Fruit fly (Drosophila melanogaster) whole organism, embryonic: Measurements from ENCODE around the gene CG33325.

Experiments used
- Abd-B ChIP-seq: fragments of 200-800 bp; sonication (Bioruptor generic); optimal IDR thresholded peaks from 2 replicates; lab custom pipeline; 2018; ENCODE audit warnings: missing biosample characterization, mild to moderate bottlenecking, missing genetic modification characterization, moderate library complexity
- Bgb ChIP-seq: fragments of 200-800 bp; sonication (Bioruptor generic); IDR thresholded peaks from 2 replicates; pipeline ENCODE4 v1.3.6; 2022; ENCODE audit warnings: missing biosample characterization, missing genetic modification characterization; ENCODE audit not compliant: partially characterized antibody
- CG10462 ChIP-seq: fragments of 200-800 bp; sonication (Bioruptor generic); optimal IDR thresholded peaks from 2 replicates; lab custom pipeline; 2016; ENCODE audit warnings: missing biosample characterization, missing genetic modification characterization
- CG10565 ChIP-seq: fragments of 200-800 bp; sonication (Bioruptor generic); optimal IDR thresholded peaks from 3 replicates; lab custom pipeline; 2016; ENCODE audit warnings: missing biosample characterization, mild to moderate bottlenecking, missing genetic modification characterization
- CG10979 ChIP-seq: fragments of 200-800 bp; sonication (Bioruptor generic); optimal IDR thresholded peaks from 2 replicates; lab custom pipeline; 2018; ENCODE audit warnings: missing biosample characterization, mild to moderate bottlenecking, missing genetic modification characterization, moderate library complexity
- CG12299 ChIP-seq: fragments of 200-800 bp; sonication (Bioruptor generic); optimal IDR thresholded peaks from 2 replicates; lab custom pipeline; 2018; ENCODE audit warnings: missing biosample characterization, mild to moderate bottlenecking, missing genetic modification characterization
- CG14965 ChIP-seq: fragments of 200-800 bp; sonication (Bioruptor generic); optimal IDR thresholded peaks from 2 replicates; lab custom pipeline; 2016; ENCODE audit warnings: missing biosample characterization, missing genetic modification characterization, borderline replicate concordance
- CG17359 ChIP-seq: fragments of 200-800 bp; sonication (Bioruptor generic); optimal IDR thresholded peaks from 3 replicates; lab custom pipeline; 2018; ENCODE audit warnings: missing biosample characterization, mild to moderate bottlenecking, missing genetic modification characterization, moderate library complexity
- CG18262 ChIP-seq: fragments of 200-800 bp; optimal IDR thresholded peaks from 3 replicates; lab custom pipeline; 2019; ENCODE audit warnings: missing biosample characterization, mild to moderate bottlenecking, missing genetic modification characterization, moderate library complexity
- CG33557 ChIP-seq: fragments of 200-800 bp; sonication (Bioruptor generic); optimal IDR thresholded peaks from 2 replicates; lab custom pipeline; 2019; ENCODE audit warnings: missing biosample characterization, mild to moderate bottlenecking, missing genetic modification characterization, moderate library complexity
- CG42726 ChIP-seq: fragments of 200-800 bp; sonication (Bioruptor generic); IDR thresholded peaks from 2 replicates; pipeline ENCODE4 v1.3.6; 2022; ENCODE audit warnings: missing biosample characterization, missing genetic modification characterization; ENCODE audit not compliant: partially characterized antibody
- CG4707 ChIP-seq: fragments of 200-800 bp; sonication (Bioruptor generic); optimal IDR thresholded peaks from 2 replicates; lab custom pipeline; 2018; ENCODE audit warnings: missing biosample characterization, mild to moderate bottlenecking, missing genetic modification characterization, moderate library complexity
- CG4820 ChIP-seq: fragments of 200-800 bp; sonication (Bioruptor generic); optimal IDR thresholded peaks from 3 replicates; lab custom pipeline; 2016; ENCODE audit warnings: missing biosample characterization, missing genetic modification characterization
- CG6272 ChIP-seq: fragments of 200-800 bp; sonication (Bioruptor generic); IDR thresholded peaks from 2 replicates; pipeline ENCODE4 v1.3.6; 2022; ENCODE audit warnings: missing biosample characterization, missing genetic modification characterization
- CG6689 ChIP-seq: fragments of 200-800 bp; sonication (Bioruptor generic); IDR thresholded peaks from 2 replicates; pipeline ENCODE4 v1.3.6; 2022; ENCODE audit warnings: missing biosample characterization, missing genetic modification characterization
- CG7928 ChIP-seq: fragments of 200-800 bp; sonication (Bioruptor generic); optimal IDR thresholded peaks from 2 replicates; lab custom pipeline; 2017; ENCODE audit warnings: missing biosample characterization, mild to moderate bottlenecking, missing genetic modification characterization
- CG8478 ChIP-seq: fragments of >200 bp; optimal IDR thresholded peaks from 2 replicates; lab custom pipeline; 2018
- CHES-1-like ChIP-seq: fragments of 200-800 bp; sonication (Bioruptor generic); optimal IDR thresholded peaks from 2 replicates; lab custom pipeline; 2016; ENCODE audit warnings: missing biosample characterization, missing genetic modification characterization
- CkIIα-i1 ChIP-seq: fragments of 200-800 bp; sonication (Bioruptor generic); IDR thresholded peaks from 2 replicates; pipeline ENCODE4 v1.3.6; 2022; ENCODE audit warnings: missing biosample characterization, missing genetic modification characterization
- Dp ChIP-seq: fragments of 200-800 bp; sonication (Bioruptor generic); optimal IDR thresholded peaks from 2 replicates; lab custom pipeline; 2018; ENCODE audit warnings: missing biosample characterization, mild to moderate bottlenecking, missing genetic modification characterization, moderate library complexity
- ERR ChIP-seq: fragments of 200-800 bp; sonication (Bioruptor generic); optimal IDR thresholded peaks from 2 replicates; lab custom pipeline; 2016; ENCODE audit warnings: missing biosample characterization, missing genetic modification characterization
- Hand ChIP-seq: fragments of 200-800 bp; sonication (Bioruptor generic); optimal IDR thresholded peaks from 2 replicates; lab custom pipeline; 2017; ENCODE audit warnings: mild to moderate bottlenecking, missing biosample characterization, missing genetic modification reagents, missing genetic modification characterization
- Hr3 ChIP-seq: fragments of 200-800 bp; sonication (Bioruptor generic); optimal IDR thresholded peaks from 3 replicates; lab custom pipeline; 2016; ENCODE audit warnings: missing biosample characterization, missing genetic modification characterization
- Lhr ChIP-seq: fragments of 200-800 bp; sonication (Bioruptor generic); optimal IDR thresholded peaks from 3 replicates; lab custom pipeline; 2017; ENCODE audit warnings: mild to moderate bottlenecking, missing biosample characterization, missing genetic modification reagents, missing genetic modification characterization
- NFAT ChIP-seq: fragments of 200-800 bp; sonication (Bioruptor generic); IDR thresholded peaks from 2 replicates; pipeline ENCODE4 v1.3.6; 2022; ENCODE audit warnings: missing biosample characterization, missing genetic modification characterization
- NfI ChIP-seq: fragments of 200-800 bp; sonication (Bioruptor generic); optimal IDR thresholded peaks from 3 replicates; lab custom pipeline; 2018; ENCODE audit warnings: missing biosample characterization, mild to moderate bottlenecking, missing genetic modification characterization, moderate library complexity
- br ChIP-seq: fragments of >200 bp; optimal IDR thresholded peaks from 2 replicates; lab custom pipeline; 2017
- cad ChIP-seq: fragments of >200 bp; optimal IDR thresholded peaks from 2 replicates; lab custom pipeline; 2017; ENCODE audit warnings: missing biosample characterization, missing genetic modification characterization
- crol ChIP-seq: fragments of 200-800 bp; sonication (Bioruptor generic); IDR thresholded peaks from 2 replicates; pipeline ENCODE4 v1.3.6; 2022; ENCODE audit warnings: missing biosample characterization, missing genetic modification characterization
- dm ChIP-seq: fragments of 200-800 bp; sonication (Bioruptor generic); optimal IDR thresholded peaks from 3 replicates; lab custom pipeline; 2016; ENCODE audit warnings: missing biosample characterization, missing genetic modification characterization
- dmrt11E ChIP-seq: fragments of 200-800 bp; sonication (Bioruptor generic); optimal IDR thresholded peaks from 3 replicates; lab custom pipeline; 2018; ENCODE audit warnings: missing biosample characterization, mild to moderate bottlenecking, missing genetic modification characterization, moderate library complexity
- dpn ChIP-seq, 2 experiments: fragments of 200-800 bp; sonication (Bioruptor generic); optimal IDR thresholded peaks; 3 replicates each; lab custom pipeline; 2016; ENCODE audit warnings: missing biosample characterization in 2 of 2, missing genetic modification characterization in 2 of 2
- fd96Cb ChIP-seq: fragments of 200-800 bp; sonication (Bioruptor generic); optimal IDR thresholded peaks from 2 replicates; lab custom pipeline; 2018; ENCODE audit warnings: missing biosample characterization, mild to moderate bottlenecking, missing genetic modification characterization, moderate library complexity
- gt ChIP-seq: fragments of 200-800 bp; sonication (Bioruptor generic); IDR thresholded peaks from 2 replicates; pipeline ENCODE4 v1.3.6; 2022; ENCODE audit warnings: missing biosample characterization, missing genetic modification characterization
- klu ChIP-seq: fragments of 200-800 bp; sonication (Bioruptor generic); IDR thresholded peaks from 2 replicates; pipeline ENCODE4 v1.3.6; 2022; ENCODE audit warnings: missing biosample characterization, missing genetic modification characterization
- lab ChIP-seq: fragments of 200-800 bp; sonication (Bioruptor generic); optimal IDR thresholded peaks from 3 replicates; lab custom pipeline; 2017; ENCODE audit warnings: missing biosample characterization, missing genetic modification characterization, mild to moderate bottlenecking, moderate library complexity, missing genetic modification reagents
- lov ChIP-seq, 2 experiments: fragments of 200-800 bp in 1 of 2; fragments of >200 bp in 1 of 2; sonication (Bioruptor generic) in 1 of 2; IDR thresholded peaks in 1 of 2; optimal IDR thresholded peaks in 1 of 2; 2 replicates in 1 of 2; 3 replicates in 1 of 2; pipeline versions ENCODE4 v1.3.6 to Lab custom; 2017 to 2022; ENCODE audit warnings: missing biosample characterization in 1 of 2, missing genetic modification characterization in 1 of 2
- maf-S ChIP-seq: fragments of 200-800 bp; sonication (Bioruptor generic); optimal IDR thresholded peaks from 2 replicates; lab custom pipeline; 2016; ENCODE audit warnings: missing biosample characterization, missing genetic modification characterization
- nerfin-1 ChIP-seq: fragments of 200-800 bp; sonication (Bioruptor generic); optimal IDR thresholded peaks from 3 replicates; lab custom pipeline; 2019; ENCODE audit warnings: missing biosample characterization, mild to moderate bottlenecking, missing genetic modification characterization, moderate library complexity
- nmo ChIP-seq: fragments of 200-800 bp; sonication (Bioruptor generic); optimal IDR thresholded peaks from 2 replicates; lab custom pipeline; 2018; ENCODE audit warnings: missing biosample characterization, mild to moderate bottlenecking, missing genetic modification characterization, moderate library complexity
- odd ChIP-seq: fragments of 200-800 bp; sonication (Bioruptor generic); optimal IDR thresholded peaks from 2 replicates; lab custom pipeline; 2017; ENCODE audit warnings: missing biosample characterization, mild to moderate bottlenecking, missing genetic modification characterization
- prd ChIP-seq, 3 experiments: fragments of >200 bp in 2 of 3; fragments of 200-800 bp in 1 of 3; sonication (Bioruptor generic) in 1 of 3; optimal IDR thresholded peaks in 2 of 3; IDR thresholded peaks in 1 of 3; 2 replicates in 2 of 3; 3 replicates in 1 of 3; pipeline versions ENCODE4 v1.3.6 to Lab custom; 2017 to 2022; ENCODE audit warnings: missing biosample characterization in 1 of 3, missing genetic modification characterization in 1 of 3
- sob ChIP-seq: fragments of 200-800 bp; sonication (Bioruptor generic); IDR thresholded peaks from 2 replicates; pipeline ENCODE4 v1.3.6; 2022; ENCODE audit warnings: missing biosample characterization, missing genetic modification characterization
- stwl ChIP-seq: fragments of 200-800 bp; sonication (Bioruptor generic); optimal IDR thresholded peaks from 3 replicates; lab custom pipeline; 2018; ENCODE audit warnings: missing biosample characterization, mild to moderate bottlenecking, missing genetic modification characterization, moderate library complexity
- tll ChIP-seq, 2 experiments: fragments of 200-800 bp in 1 of 2; fragments of >200 bp in 1 of 2; sonication (Bioruptor generic) in 1 of 2; optimal IDR thresholded peaks; 2 replicates each; lab custom pipeline; 2017 to 2019; ENCODE audit warnings: missing biosample characterization in 2 of 2, missing genetic modification characterization in 2 of 2, mild to moderate bottlenecking in 1 of 2, moderate library complexity in 1 of 2
- toy ChIP-seq: fragments of 200-800 bp; sonication (Bioruptor generic); IDR thresholded peaks from 2 replicates; pipeline ENCODE4 v1.3.6; 2022; ENCODE audit warnings: missing biosample characterization, missing genetic modification characterization
- vfl ChIP-seq: fragments of 200-800 bp; sonication (Bioruptor generic); optimal IDR thresholded peaks from 2 replicates; lab custom pipeline; 2016; ENCODE audit warnings: missing biosample characterization, missing genetic modification characterization
- wdn ChIP-seq: fragments of 200-800 bp; sonication (Bioruptor generic); IDR thresholded peaks from 2 replicates; pipeline ENCODE4 v1.3.6; 2022; ENCODE audit warnings: missing biosample characterization, missing genetic modification characterization
- wek ChIP-seq: fragments of 200-800 bp; sonication (Bioruptor generic); optimal IDR thresholded peaks from 3 replicates; lab custom pipeline; 2018; ENCODE audit warnings: missing biosample characterization, mild to moderate bottlenecking, missing genetic modification characterization, moderate library complexity

The CG33325 gene

DNA sequence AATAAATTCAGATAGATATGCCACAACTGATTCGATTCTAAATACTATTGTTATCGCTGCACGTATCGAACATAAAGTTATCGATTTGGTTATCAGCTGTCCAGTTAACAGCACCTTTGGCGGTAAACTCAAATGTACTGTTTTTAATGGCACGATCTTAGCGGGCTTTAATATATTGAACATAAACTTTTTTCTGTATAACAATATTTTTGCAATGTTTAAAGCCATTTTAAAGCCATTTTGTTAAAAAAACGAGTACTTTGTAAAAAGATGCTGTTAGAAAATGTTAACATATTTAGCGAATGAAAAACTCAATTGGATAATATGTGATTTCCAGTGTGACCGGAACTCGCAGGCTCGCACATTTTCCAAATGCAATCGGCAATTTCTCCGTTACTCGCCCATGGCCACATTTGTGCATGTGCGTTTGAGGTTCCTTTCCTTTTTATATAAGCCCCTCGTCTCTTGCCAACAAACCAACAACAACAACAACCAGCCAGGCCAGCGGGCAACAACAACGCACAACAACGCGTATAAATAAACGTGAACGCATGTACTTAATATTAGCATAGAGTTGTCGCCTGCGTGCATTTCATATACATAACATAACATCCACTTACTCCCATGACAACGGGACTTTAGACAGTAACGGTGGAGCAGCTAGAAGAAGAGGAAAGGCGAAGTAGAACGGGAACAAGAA, 36.2 kb upstream of the CG33325 start, which contains the start of gene TMEM216 (continued):
- TF ChIP-seq gt (no peak), lab (GFP tag; lab: Kevin White, UChicago) (no peak), wdn (GFP tag; lab: Robert Waterston, UW) (no peak), CG7928 (GFP tag; lab: Kevin White, UChicago) (no peak), Hr3 (GFP tag; lab: Kevin White, UChicago) (peak; percentile 21), fd96Cb (tag; lab: Kevin White, UChicago) (no peak), CG10462 (GFP tag; lab: Kevin White, UChicago) (no peak), NfI (GFP tag; lab: Kevin White, UChicago) (no peak), CHES-1-like (no peak), ERR (GFP tag; lab: Kevin White, UChicago) (no peak), CG4707 (GFP tag; lab: Kevin White, UChicago) (no peak), br (no peak), stwl (tag; lab: Kevin White, UChicago) (peak; percentile 73), Hand (GFP tag; lab: Kevin White, UChicago) (no peak), NFAT (GFP tag; lab: Robert Waterston, UW) (no peak), CG4820 (no peak), CG33557 (no peak), wek (GFP tag; lab: Kevin White, UChicago) (no peak), dm (GFP tag; lab: Kevin White, UChicago) (peak; percentile 76), prd (optimal IDR thresholded peaks at IDR 0.05; lab: Kevin White, UChicago) (no peak), prd (GFP tag; IDR thresholded peaks at IDR 0.05; lab: Robert Waterston, UW) (no peak), CG17359 (tag; lab: Kevin White, UChicago) (no peak), nerfin-1 (tag; lab: Kevin White, UChicago) (no peak), maf-S (GFP tag; lab: Kevin White, UChicago) (no peak), sob (no peak), CG18262 (no peak), CG10979 (tag; lab: Kevin White, UChicago) (no peak), CG6272 (GFP tag; lab: Robert Waterston, UW) (no peak), Bgb (GFP tag; lab: Robert Waterston, UW) (peak; percentile 30; the same call in 1 of the 2 replicates), Lhr (GFP tag; lab: Kevin White, UChicago) (peak; percentile 76), CG42726 (GFP tag; lab: Robert Waterston, UW) (peak; percentile 8; the same call in 1 of the 2 replicates), cad (GFP tag; lab: Kevin White, UChicago) (no peak), vfl (GFP tag; lab: Kevin White, UChicago) (no peak), klu (GFP tag; lab: Robert Waterston, UW) (no peak), dmrt11E (tag; lab: Kevin White, UChicago) (peak; percentile 15), CG10565 (GFP tag; lab: Kevin White, UChicago) (no peak), crol (peak; percentile 82), Abd-B (GFP tag; lab: Kevin White, UChicago) (no peak), tll (GFP tag; optimal IDR thresholded peaks at IDR 0.05; lab: Kevin White, UChicago) (no peak), CkIIα-i1 (GFP tag; lab: Robert Waterston, UW) (no peak), Dp (GFP tag; lab: Kevin White, UChicago) (peak; percentile 85), CG14965 (GFP tag; lab: Kevin White, UChicago) (no peak), dpn (GFP tag; optimal IDR thresholded peaks at IDR 0.05; lab: Kevin White, UChicago) (peak in 1 of 2 experiments; percentile 6), odd (GFP tag; lab: Kevin White, UChicago) (no peak), lov (optimal IDR thresholded peaks at IDR 0.05; lab: Kevin White, UChicago) (no peak), lov (GFP tag; IDR thresholded peaks at IDR 0.05; lab: Robert Waterston, UW) (no peak), CG12299 (no peak), nmo (GFP tag; lab: Kevin White, UChicago) (peak; percentile 10), CG6689 (no peak), toy (GFP tag; lab: Robert Waterston, UW) (no peak), CG8478 (lab: Kevin White, UChicago) (no peak)
